Fruit fly (Drosophila melanogaster) whole organism, pupa: ENCODE data around the gene CG6325.

ENCODE experiments used
- CG10348 ChIP-seq: fragments of 200-800 bp; sonication (Bioruptor generic); IDR thresholded peaks from 2 replicates; pipeline ENCODE4 v1.3.6; 2022; ENCODE audit warnings: missing biosample characterization, missing genetic modification characterization
- CG13204 ChIP-seq: fragments of 200-800 bp; sonication (Bioruptor generic); optimal IDR thresholded peaks from 2 replicates; lab custom pipeline; 2018; ENCODE audit warnings: missing biosample characterization, mild to moderate bottlenecking, missing genetic modification characterization, moderate library complexity
- CG17806 ChIP-seq: fragments of 200-800 bp; sonication (Bioruptor generic); optimal IDR thresholded peaks from 2 replicates; lab custom pipeline; 2018; ENCODE audit warnings: missing biosample characterization, mild to moderate bottlenecking, missing genetic modification characterization, moderate library complexity
- CG8159 ChIP-seq: fragments of 200-800 bp; sonication (Bioruptor generic); optimal IDR thresholded peaks from 3 replicates; lab custom pipeline; 2018; ENCODE audit warnings: missing biosample characterization, mild to moderate bottlenecking, missing genetic modification characterization, moderate library complexity
- CG8301 ChIP-seq: fragments of 200-800 bp; sonication (Bioruptor generic); optimal IDR thresholded peaks from 2 replicates; lab custom pipeline; 2018; ENCODE audit warnings: missing biosample characterization, mild to moderate bottlenecking, missing genetic modification characterization
- CG9948 ChIP-seq: fragments of 200-800 bp; sonication (Bioruptor generic); optimal IDR thresholded peaks from 2 replicates; lab custom pipeline; 2018; ENCODE audit warnings: missing biosample characterization, mild to moderate bottlenecking, missing genetic modification characterization, moderate library complexity
- Pif1A ChIP-seq: fragments of 200-800 bp; sonication (Bioruptor generic); optimal IDR thresholded peaks from 3 replicates; lab custom pipeline; 2016; ENCODE audit warnings: missing biosample characterization, missing genetic modification characterization
- fd96Ca ChIP-seq: fragments of 200-800 bp; sonication (Bioruptor generic); IDR thresholded peaks from 3 replicates; pipeline ENCODE4 v1.3.6; 2022; ENCODE audit warnings: missing biosample characterization, missing genetic modification characterization
- gl ChIP-seq: fragments of 200-800 bp; sonication (Bioruptor generic); optimal IDR thresholded peaks from 2 replicates; lab custom pipeline; 2018; ENCODE audit warnings: missing biosample characterization, mild to moderate bottlenecking, missing genetic modification characterization

- TF ChIP-seq gl (tag; lab: Kevin White, UChicago), result no peak
- TF ChIP-seq CG17806 (tag; lab: Kevin White, UChicago), result no peak
- TF ChIP-seq fd96Ca, result no peak
- no peak for TF ChIP-seq Pif1A (GFP tag; lab: Kevin White, UChicago)
- TF ChIP-seq CG13204 (GFP tag; lab: Kevin White, UChicago), result no peak
- TF ChIP-seq CG9948, result no peak
- TF ChIP-seq CG10348 (GFP tag; lab: Robert Waterston, UW), result no peak
- no peak for TF ChIP-seq CG8159
- no peak for TF ChIP-seq CG8301 (tag; lab: Kevin White, UChicago)
Observed at dm6 chr3R:10394368-10394770, 12.7 kb downstream of the CG6325 start.
